Worm (Caenorhabditis elegans) whole organism, L3 larva: ENCODE data around the gene F42A6.2.
A peak's percentile ranks its signal among the peaks of the same experiment; 100 is the strongest.

Experiments used
- R02D3.7 ChIP-seq: fragments of 150-350 bp; optimal IDR thresholded peaks from 2 replicates; lab custom pipeline; 2014; ENCODE audit warnings: missing biosample characterization, missing genetic modification characterization
- aly-2 ChIP-seq: fragments of 150-350 bp; optimal IDR thresholded peaks from 2 replicates; lab custom pipeline; 2014; ENCODE audit warnings: missing biosample characterization, missing genetic modification characterization
- ama-1 ChIP-seq: fragments of 150-350 bp; optimal IDR thresholded peaks from 2 replicates; lab custom pipeline; 2018
- ceh-16 ChIP-seq: sonication (generic microtip); optimal IDR thresholded peaks from 2 replicates; lab custom pipeline; 2017; ENCODE audit warnings: missing biosample characterization, missing genetic modification characterization
- ceh-28 ChIP-seq: fragments of 150-350 bp; optimal IDR thresholded peaks from 2 replicates; lab custom pipeline; 2014; ENCODE audit warnings: missing biosample characterization, missing genetic modification reagents, missing genetic modification characterization
- ceh-82 ChIP-seq: fragments of 150-350 bp; optimal IDR thresholded peaks from 2 replicates; lab custom pipeline; 2014; ENCODE audit warnings: missing biosample characterization, missing genetic modification characterization
- ceh-9 ChIP-seq: sonication (generic microtip); optimal IDR thresholded peaks from 2 replicates; lab custom pipeline; 2018; ENCODE audit warnings: missing biosample characterization, missing genetic modification characterization
- daf-12 ChIP-seq: fragments of 150-350 bp; optimal IDR thresholded peaks from 2 replicates; lab custom pipeline; 2014; ENCODE audit warnings: missing biosample characterization, missing genetic modification reagents, missing genetic modification characterization
- egl-5 ChIP-seq: fragments of 150-350 bp; optimal IDR thresholded peaks from 2 replicates; lab custom pipeline; 2017; ENCODE audit warnings: missing biosample characterization, missing genetic modification reagents, missing genetic modification characterization, inconsistent platforms
- elt-1 ChIP-seq: fragments of 150-350 bp; optimal IDR thresholded peaks from 2 replicates; lab custom pipeline; 2014; ENCODE audit warnings: missing biosample characterization, missing genetic modification characterization
- elt-3 ChIP-seq, 3 experiments: fragments of 150-350 bp in 1 of 3; sonication (generic microtip) in 2 of 3; optimal IDR thresholded peaks; 2 replicates in 2 of 3; 4 replicates in 1 of 3; lab custom pipeline; 2014 to 2017; ENCODE audit warnings: missing biosample characterization in 3 of 3, missing genetic modification characterization in 3 of 3
- fos-1 ChIP-seq: fragments of 150-350 bp; optimal IDR thresholded peaks from 2 replicates; lab custom pipeline; 2014; ENCODE audit warnings: missing biosample characterization, missing genetic modification characterization
- hmg-11 ChIP-seq: sonication (generic microtip); optimal IDR thresholded peaks from 2 replicates; lab custom pipeline; 2016; ENCODE audit warnings: missing genetic modification characterization, missing compliant biosample characterization
- jun-1 ChIP-seq: fragments of 150-350 bp; optimal IDR thresholded peaks from 2 replicates; lab custom pipeline; 2014; ENCODE audit warnings: missing biosample characterization, missing genetic modification reagents, missing genetic modification characterization
- lin-15B ChIP-seq: fragments of 150-350 bp; optimal IDR thresholded peaks from 2 replicates; lab custom pipeline; 2014; ENCODE audit warnings: missing biosample characterization, missing genetic modification characterization
- lin-39 ChIP-seq: fragments of 150-350 bp; optimal IDR thresholded peaks from 2 replicates; lab custom pipeline; 2018; ENCODE audit warnings: missing biosample characterization, missing genetic modification reagents, missing genetic modification characterization
- lsy-12 ChIP-seq: sonication (generic microtip); optimal IDR thresholded peaks from 2 replicates; lab custom pipeline; 2016; ENCODE audit warnings: mild to moderate bottlenecking, missing genetic modification characterization, missing compliant biosample characterization
- mdl-1 ChIP-seq: fragments of 150-350 bp; optimal IDR thresholded peaks from 2 replicates; lab custom pipeline; 2014; ENCODE audit warnings: missing biosample characterization, missing genetic modification characterization
- mml-1 ChIP-seq: fragments of 150-350 bp; sonication (generic microtip); optimal IDR thresholded peaks from 3 replicates; lab custom pipeline; 2014; ENCODE audit warnings: missing biosample characterization, missing genetic modification characterization
- nfya-1 ChIP-seq: sonication (generic microtip); optimal IDR thresholded peaks from 2 replicates; lab custom pipeline; 2017; ENCODE audit warnings: missing genetic modification characterization, mild to moderate bottlenecking, missing compliant biosample characterization, antibody characterized with exemption, moderate library complexity; ENCODE audit not compliant: insufficient read depth
- nhr-12 ChIP-seq: fragments of 150-350 bp; optimal IDR thresholded peaks from 2 replicates; lab custom pipeline; 2014; ENCODE audit warnings: missing biosample characterization, missing genetic modification characterization
- nhr-23 ChIP-seq: fragments of 150-350 bp; optimal IDR thresholded peaks from 2 replicates; lab custom pipeline; 2014; ENCODE audit warnings: missing biosample characterization, missing genetic modification reagents, missing genetic modification characterization
- nhr-25 ChIP-seq: sonication (generic microtip); optimal IDR thresholded peaks from 2 replicates; lab custom pipeline; 2017; ENCODE audit warnings: missing biosample characterization, missing genetic modification characterization
- nhr-43 ChIP-seq: sonication (generic microtip); optimal IDR thresholded peaks from 2 replicates; lab custom pipeline; 2016; ENCODE audit warnings: mild to moderate bottlenecking, missing genetic modification characterization, missing compliant biosample characterization; ENCODE audit not compliant: poor library complexity, severe bottlenecking
- nhr-67 ChIP-seq: fragments of 150-350 bp; optimal IDR thresholded peaks from 2 replicates; lab custom pipeline; 2014; ENCODE audit warnings: missing biosample characterization, missing genetic modification characterization
- nhr-76 ChIP-seq: fragments of 150-350 bp; sonication (generic microtip); optimal IDR thresholded peaks from 5 replicates; lab custom pipeline; 2014; ENCODE audit warnings: missing biosample characterization, missing genetic modification characterization
- nhr-77 ChIP-seq: fragments of 150-350 bp; optimal IDR thresholded peaks from 2 replicates; lab custom pipeline; 2014; ENCODE audit warnings: missing biosample characterization, missing genetic modification characterization
- pha-4 ChIP-seq: fragments of 150-350 bp; optimal IDR thresholded peaks from 2 replicates; lab custom pipeline; 2014; ENCODE audit warnings: missing biosample characterization, missing genetic modification reagents, missing genetic modification characterization
- sea-2 ChIP-seq: fragments of 150-350 bp; sonication (generic microtip); optimal IDR thresholded peaks from 4 replicates; lab custom pipeline; 2014; ENCODE audit warnings: missing biosample characterization, missing genetic modification reagents, missing genetic modification characterization
- skn-1 ChIP-seq: fragments of 150-350 bp; optimal IDR thresholded peaks from 2 replicates; lab custom pipeline; 2014; ENCODE audit warnings: missing biosample characterization, missing genetic modification characterization
- tbx-2 ChIP-seq: sonication (generic microtip); optimal IDR thresholded peaks from 2 replicates; lab custom pipeline; 2016; ENCODE audit warnings: mild to moderate bottlenecking, missing genetic modification characterization, missing compliant biosample characterization
- unc-62 ChIP-seq: fragments of 150-350 bp; sonication (generic microtip); optimal IDR thresholded peaks from 4 replicates; lab custom pipeline; 2014; ENCODE audit warnings: missing biosample characterization, missing genetic modification reagents, missing genetic modification characterization
- ztf-11 ChIP-seq: fragments of 150-350 bp; optimal IDR thresholded peaks from 2 replicates; lab custom pipeline; 2014; ENCODE audit warnings: missing biosample characterization, missing genetic modification characterization

F42A6.2 gene

ce11 chrIV:3338676-3339075 lies 2.6 kb upstream of the F42A6.2 start, which contains the start of gene hrpa-1 (continued):
- TF ChIP-seq mml-1 (tag; lab: Kevin White, UChicago) = no peak
- TF ChIP-seq nhr-76 (tag; lab: Kevin White, UChicago) = no peak

ce11 chrIV:3345484-3345883 lies 4.2 kb downstream of the F42A6.2 start:
- no peak for TF ChIP-seq nhr-43 (tag; lab: Kevin White, UChicago)
- no peak for TF ChIP-seq hmg-11 (tag; lab: Kevin White, UChicago)
- TF ChIP-seq sea-2 (GFP tag; lab: Kevin White, UChicago) = no peak
- TF ChIP-seq lsy-12 (tag; lab: Kevin White, UChicago) = no peak
- no peak for TF ChIP-seq unc-62
- no peak for TF ChIP-seq egl-5 (tag; lab: Kevin White, UChicago)

ce11 chrIV:3348334-3348733 lies 7.1 kb downstream of the F42A6.2 start:
- TF ChIP-seq daf-12 (tag; lab: Kevin White, UChicago) (no peak), lin-15B (tag; lab: Kevin White, UChicago) (no peak), lin-39 (tag; lab: Kevin White, UChicago) (no peak), mdl-1 (tag; lab: Kevin White, UChicago) (no peak), pha-4 (tag; lab: Kevin White, UChicago) (no peak), R02D3.7 (tag; lab: Kevin White, UChicago) (no peak), nhr-12 (no peak), skn-1 (tag; lab: Kevin White, UChicago) (no peak), nhr-43 (tag; lab: Kevin White, UChicago) (no peak), nfya-1 (no peak), nhr-77 (tag; lab: Kevin White, UChicago) (no peak), nhr-25 (no peak)

- TF ChIP-seq lin-39 (tag; lab: Kevin White, UChicago) (peak; percentile 0), nhr-76 (tag; lab: Kevin White, UChicago) (no peak), hmg-11 (tag; lab: Kevin White, UChicago) (peak; percentile 37), nfya-1 (peak; percentile 48)
- TF ChIP-seq, all 47 proteins: peak for 3
Measured at ce11 chrIV:3349977-3350580, 8.8 kb downstream of the F42A6.2 start, which contains the start of gene elks-1. elks-1 (minus strand) TSS chrIV:3350027.

ce11 chrIV:3352019-3352418 lies 10.7 kb downstream of the F42A6.2 start:
- TF ChIP-seq mdl-1 (tag; lab: Kevin White, UChicago) (no peak), nfya-1 (peak; percentile 0)

DNA sequence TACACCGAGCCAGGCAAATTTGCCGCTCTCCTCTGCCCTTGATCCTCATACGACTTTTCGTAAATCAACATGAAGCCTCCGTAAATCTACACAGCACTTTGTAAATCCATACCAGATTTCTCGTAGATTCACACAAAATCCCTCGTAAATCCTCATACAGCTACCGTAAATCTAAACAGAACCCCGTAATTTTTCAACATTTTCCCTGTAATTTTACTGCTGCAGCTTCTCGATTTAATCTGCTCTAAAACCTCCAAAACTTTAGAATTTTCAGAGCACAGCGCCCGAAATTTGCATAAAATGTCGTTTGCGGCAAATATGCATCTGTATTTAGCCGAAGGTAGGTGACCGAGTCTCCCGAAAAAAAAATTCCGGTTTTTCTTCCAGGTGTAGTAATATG lies 13.5 kb downstream of the F42A6.2 start, which contains the start of gene F42A6.1:
Gene F42A6.1 (plus strand): TSS at position 301 of the 400 bp plus-strand sequence.
- TF ChIP-seq unc-62 (no peak), ceh-16 (no peak), tbx-2 (tag; lab: Kevin White, UChicago) (no peak), nhr-67 (tag; lab: Kevin White, UChicago) (no peak), ceh-82 (no peak)

ce11 chrIV:3363221-3363620 lies 22.0 kb downstream of the F42A6.2 start, which contains the start of gene Y55H10A.2:
Y55H10A.2 (plus strand) TSS chrIV:3363521.
- TF ChIP-seq ztf-11 (tag; lab: Kevin White, UChicago) (no peak), nhr-12 (no peak), nhr-23 (tag; lab: Kevin White, UChicago) (no peak), aly-2 (no peak), ceh-28 (no peak), elt-1 (tag; lab: Kevin White, UChicago) (no peak), pha-4 (tag; lab: Kevin White, UChicago) (no peak), nhr-77 (tag; lab: Kevin White, UChicago) (no peak), daf-12 (tag; lab: Kevin White, UChicago) (no peak), tbx-2 (tag; lab: Kevin White, UChicago) (no peak), nhr-43 (tag; lab: Kevin White, UChicago) (no peak), ceh-9 (tag; lab: Kevin White, UChicago) (no peak), fos-1 (tag; lab: Kevin White, UChicago) (no peak), jun-1 (tag; lab: Kevin White, UChicago) (no peak), ama-1 (no peak), ceh-16 (no peak), unc-62 (no peak), elt-3 (tag; optimal IDR thresholded peaks at IDR 0.05; lab: Kevin White, UChicago) (no peak), mdl-1 (tag; lab: Kevin White, UChicago) (no peak)
